Worm (Caenorhabditis elegans): ENCODE measurements around the gene unc-1.
A peak's percentile ranks its signal among the peaks of the same experiment; 100 is the strongest.

The unc-1 gene

ce11 chrX:1053929-1054328 is 8.3 kb downstream of the unc-1 start, which contains the start of gene ncs-3:
Gene ncs-3, plus strand, starts transcription at chrX:1054081.
- TF ChIP-seq nhr-11 (tag; optimal IDR thresholded peaks at IDR 0.05) (no peak), dmd-4 (tag; optimal IDR thresholded peaks at IDR 0.05) (no peak), blmp-1 (tag; optimal IDR thresholded peaks at IDR 0.05; ENCODE audit: insufficient read depth) (peak; percentile 28), nhr-129 (tag; optimal IDR thresholded peaks at IDR 0.05) (peak; percentile 10), R02D3.7 (tag; optimal IDR thresholded peaks at IDR 0.05) (no peak), lsy-2 (tag; optimal IDR thresholded peaks at IDR 0.05) (peak in 1 of 2 experiments; percentile 49), mdl-1 (tag; optimal IDR thresholded peaks at IDR 0.05) (no peak), snpc-4 (tag; optimal IDR thresholded peaks at IDR 0.05) (no peak), nhr-77 (tag; optimal IDR thresholded peaks at IDR 0.05) (no peak), nhr-6 (tag; optimal IDR thresholded peaks at IDR 0.05) (no peak), fos-1 (tag; optimal IDR thresholded peaks at IDR 0.05) (no peak), sem-4 (tag; optimal IDR thresholded peaks at IDR 0.05) (no peak), aly-2 (tag; optimal IDR thresholded peaks at IDR 0.05) (no peak), lin-39 (tag; optimal IDR thresholded peaks at IDR 0.05) (no peak), nhr-10 (tag; optimal IDR thresholded peaks at IDR 0.05) (no peak), gmeb-1 (tag; optimal IDR thresholded peaks at IDR 0.05) (no peak), lin-13 (GFP tag; optimal IDR thresholded peaks at IDR 0.05) (no peak), mbf-1 (tag; optimal IDR thresholded peaks at IDR 0.05) (no peak), F13H6.1 (tag; optimal IDR thresholded peaks at IDR 0.05) (peak; percentile 54), mab-5 (tag; optimal IDR thresholded peaks at IDR 0.05) (peak; percentile 47), unc-62 (GFP tag; optimal IDR thresholded peaks at IDR 0.05) (no peak), elt-3 (tag; optimal IDR thresholded peaks at IDR 0.05) (no peak), alr-1 (tag; optimal IDR thresholded peaks at IDR 0.05) (no peak), zag-1 (tag; optimal IDR thresholded peaks at IDR 0.05) (no peak), unc-39 (tag; optimal IDR thresholded peaks at IDR 0.05) (no peak), egl-27 (tag; optimal IDR thresholded peaks at IDR 0.05) (no peak), C34F6.9 (tag; optimal IDR thresholded peaks at IDR 0.05) (peak; percentile 43), sma-3 (GFP tag; optimal IDR thresholded peaks at IDR 0.05) (no peak), ceh-82 (tag; optimal IDR thresholded peaks at IDR 0.05) (no peak), sma-9 (GFP tag; optimal IDR thresholded peaks at IDR 0.05) (peak; percentile 66), sma-9 (tag; optimal IDR thresholded peaks at IDR 0.05) (no peak), ztf-1 (GFP tag; conservative IDR thresholded peaks at IDR 0.05) (no peak), ZK546.5 (tag; optimal IDR thresholded peaks at IDR 0.05) (no peak), ama-1 (optimal IDR thresholded peaks at IDR 0.05) (no peak), nhr-12 (tag; optimal IDR thresholded peaks at IDR 0.05) (no peak), nhr-23 (tag; optimal IDR thresholded peaks at IDR 0.05) (no peak), nhr-25 (tag; optimal IDR thresholded peaks at IDR 0.05) (no peak), skn-1 (tag; optimal IDR thresholded peaks at IDR 0.05) (no peak)

ce11 chrX:1052960-1053359 is 9.3 kb downstream of the unc-1 start:
- no peak for TF ChIP-seq lsy-2 (tag; optimal IDR thresholded peaks at IDR 0.05)
- TF ChIP-seq fos-1 (tag; optimal IDR thresholded peaks at IDR 0.05) = no peak
- no peak for TF ChIP-seq unc-39 (tag; optimal IDR thresholded peaks at IDR 0.05)
- TF ChIP-seq peb-1 (tag; optimal IDR thresholded peaks at IDR 0.05) = no peak
- TF ChIP-seq nhr-25 (tag; optimal IDR thresholded peaks at IDR 0.05) = no peak
- no peak for TF ChIP-seq egl-27 (tag; optimal IDR thresholded peaks at IDR 0.05)
- no peak for TF ChIP-seq nhr-6 (tag; optimal IDR thresholded peaks at IDR 0.05)
- no peak for TF ChIP-seq unc-55 (GFP tag; optimal IDR thresholded peaks at IDR 0.05)
- no peak for TF ChIP-seq ztf-1 (GFP tag; conservative IDR thresholded peaks at IDR 0.05)
- no peak for TF ChIP-seq mbf-1 (tag; optimal IDR thresholded peaks at IDR 0.05)
- TF ChIP-seq ceh-16 (tag; optimal IDR thresholded peaks at IDR 0.05) = no peak
- TF ChIP-seq C34F6.9 (tag; optimal IDR thresholded peaks at IDR 0.05) = no peak
- no peak for TF ChIP-seq nhr-11 (tag; optimal IDR thresholded peaks at IDR 0.05)
- TF ChIP-seq ztf-11 (tag; optimal IDR thresholded peaks at IDR 0.05) = no peak
- no peak for TF ChIP-seq ama-1 (optimal IDR thresholded peaks at IDR 0.05)
- TF ChIP-seq elt-1 (tag; optimal IDR thresholded peaks at IDR 0.05) = no peak
- TF ChIP-seq blmp-1 (tag; optimal IDR thresholded peaks at IDR 0.05; ENCODE audit: insufficient read depth) = no peak
- TF ChIP-seq crh-2 (tag; optimal IDR thresholded peaks at IDR 0.05) = no peak
- TF ChIP-seq nhr-12 (tag; optimal IDR thresholded peaks at IDR 0.05) = no peak
- no peak for TF ChIP-seq elt-3 (tag; optimal IDR thresholded peaks at IDR 0.05)
